Worm (Caenorhabditis elegans): ENCODE measurements around the gene T06E8.2.

DNA sequence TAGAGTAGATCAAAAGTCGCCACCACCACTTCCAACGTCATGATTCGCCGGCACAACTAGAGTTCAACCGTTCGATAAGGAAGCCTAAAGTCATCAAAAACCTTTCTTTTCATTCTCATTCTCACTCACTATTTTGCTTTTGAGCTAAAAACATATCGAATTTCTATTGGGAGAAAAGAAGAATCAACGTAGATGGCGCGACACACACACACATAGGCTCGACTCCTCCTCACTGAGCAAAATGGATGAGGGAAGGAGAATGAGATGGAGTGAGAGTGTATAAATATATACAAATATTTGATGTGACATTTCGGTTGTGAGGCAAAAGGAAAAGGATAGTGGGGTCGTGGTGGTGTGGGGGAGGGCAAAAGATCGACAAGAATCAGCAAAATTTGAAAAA lies 8.5 kb upstream of the T06E8.2 start:
- no peak for TF ChIP-seq pax-3 (tag; optimal IDR thresholded peaks at IDR 0.05)
- no peak for TF ChIP-seq unc-130 (tag; optimal IDR thresholded peaks at IDR 0.05)
- no peak for TF ChIP-seq elt-3 (tag; optimal IDR thresholded peaks at IDR 0.05)

Data from whole organism, L1 larva.